Fruit fly (Drosophila melanogaster) whole organism, embryonic: ENCODE data around the gene CG34398.

Experiments
- Atf-2 ChIP-seq: fragments of 200-800 bp; sonication (Bioruptor generic); optimal IDR thresholded peaks from 2 replicates; lab custom pipeline; 2016; ENCODE audit warnings: missing biosample characterization, missing genetic modification characterization
- Awh ChIP-seq: fragments of 200-800 bp; sonication (Bioruptor generic); IDR thresholded peaks from 2 replicates; pipeline ENCODE4, ENCODE4 v1.3.6; 2022; ENCODE audit warnings: missing biosample characterization, missing genetic modification characterization
- BEAF-32 ChIP-seq: fragments of 200-800 bp; sonication (Bioruptor generic); optimal IDR thresholded peaks from 3 replicates; lab custom pipeline; 2017; ENCODE audit warnings: missing biosample characterization, missing genetic modification characterization, mild to moderate bottlenecking, moderate library complexity, missing genetic modification reagents
- Blimp-1 ChIP-seq: fragments of 200-800 bp; sonication (Bioruptor generic); optimal IDR thresholded peaks from 3 replicates; lab custom pipeline; 2018; ENCODE audit warnings: missing biosample characterization, missing genetic modification characterization, mild to moderate bottlenecking, moderate library complexity, missing genetic modification reagents
- CG12769 ChIP-seq: fragments of 200-800 bp; sonication (Bioruptor generic); optimal IDR thresholded peaks from 2 replicates; lab custom pipeline; 2019; ENCODE audit warnings: missing biosample characterization, mild to moderate bottlenecking, missing genetic modification characterization, moderate library complexity
- CG13123 ChIP-seq: fragments of 200-800 bp; sonication (Bioruptor generic); optimal IDR thresholded peaks from 2 replicates; lab custom pipeline; 2016; ENCODE audit warnings: missing biosample characterization, missing genetic modification characterization
- CG14441 ChIP-seq: fragments of 200-800 bp; sonication (Bioruptor generic); IDR thresholded peaks from 2 replicates; pipeline ENCODE4 v1.3.6; 2022; ENCODE audit warnings: missing biosample characterization, missing genetic modification characterization
- CG14667 ChIP-seq: fragments of 200-800 bp; sonication (Bioruptor generic); IDR thresholded peaks from 2 replicates; pipeline ENCODE4 v1.3.6; 2022; ENCODE audit warnings: missing biosample characterization, missing genetic modification characterization
- CG3065 ChIP-seq: fragments of 200-800 bp; sonication (Bioruptor generic); optimal IDR thresholded peaks from 2 replicates; lab custom pipeline; 2016; ENCODE audit warnings: missing biosample characterization, missing genetic modification characterization
- CG33557 ChIP-seq: fragments of 200-800 bp; sonication (Bioruptor generic); optimal IDR thresholded peaks from 2 replicates; lab custom pipeline; 2019; ENCODE audit warnings: missing biosample characterization, mild to moderate bottlenecking, missing genetic modification characterization, moderate library complexity
- CG3995 ChIP-seq: fragments of 200-800 bp; sonication (Bioruptor generic); optimal IDR thresholded peaks from 3 replicates; lab custom pipeline; 2016; ENCODE audit warnings: missing biosample characterization, missing genetic modification characterization
- CG4328 ChIP-seq: fragments of 200-800 bp; sonication (Bioruptor generic); optimal IDR thresholded peaks from 3 replicates; lab custom pipeline; 2017; ENCODE audit warnings: missing biosample characterization, missing genetic modification reagents, missing genetic modification characterization
- CG6813 ChIP-seq: fragments of 200-800 bp; sonication (Bioruptor generic); optimal IDR thresholded peaks from 2 replicates; lab custom pipeline; 2017; ENCODE audit warnings: missing biosample characterization, missing genetic modification characterization, mild to moderate bottlenecking, moderate library complexity, missing genetic modification reagents
- CG7271 ChIP-seq: fragments of 200-800 bp; sonication (Bioruptor generic); optimal IDR thresholded peaks from 2 replicates; lab custom pipeline; 2018; ENCODE audit warnings: missing biosample characterization, mild to moderate bottlenecking, missing genetic modification characterization, moderate library complexity
- Drgx ChIP-seq: fragments of 200-800 bp; sonication (Bioruptor generic); IDR thresholded peaks from 2 replicates; pipeline ENCODE4 v1.3.6; 2022; ENCODE audit warnings: missing biosample characterization, missing genetic modification characterization
- Hr78 ChIP-seq, 2 experiments: fragments of 200-800 bp in 1 of 2; fragments of >200 bp in 1 of 2; sonication (Bioruptor generic) in 1 of 2; optimal IDR thresholded peaks; 2 replicates each; lab custom pipeline; 2017 to 2019; ENCODE audit warnings: missing biosample characterization in 2 of 2, missing genetic modification characterization in 2 of 2, mild to moderate bottlenecking in 1 of 2, moderate library complexity in 1 of 2
- Med ChIP-seq: fragments of 200-800 bp; sonication (Bioruptor generic); peaks from one replicate; lab custom pipeline; 2016; ENCODE audit warnings: missing biosample characterization, missing genetic modification characterization, mild to moderate bottlenecking, inconsistent platforms, moderate library complexity
- Scr ChIP-seq: fragments of 200-800 bp; sonication (Bioruptor generic); IDR thresholded peaks from 2 replicates; pipeline ENCODE4 v1.3.6; 2022; ENCODE audit warnings: missing biosample characterization, missing genetic modification characterization; ENCODE audit not compliant: partially characterized antibody
- abd-A ChIP-seq: fragments of 200-800 bp; sonication (Bioruptor generic); optimal IDR thresholded peaks from 3 replicates; lab custom pipeline; 2019; ENCODE audit warnings: missing biosample characterization, mild to moderate bottlenecking, missing genetic modification characterization, moderate library complexity
- bsh ChIP-seq, 2 experiments: fragments of 200-800 bp; sonication (Bioruptor generic); optimal IDR thresholded peaks; 2 replicates each; lab custom pipeline; 2017 to 2018; ENCODE audit warnings: mild to moderate bottlenecking in 2 of 2, missing biosample characterization in 2 of 2, missing genetic modification characterization in 2 of 2, moderate library complexity in 1 of 2
- btn ChIP-seq: fragments of 200-800 bp; sonication (Bioruptor generic); optimal IDR thresholded peaks from 2 replicates; lab custom pipeline; 2016; ENCODE audit warnings: missing biosample characterization, missing genetic modification characterization
- caup ChIP-seq: fragments of 200-800 bp; sonication (Bioruptor generic); optimal IDR thresholded peaks from 3 replicates; lab custom pipeline; 2017; ENCODE audit warnings: missing biosample characterization, mild to moderate bottlenecking, missing genetic modification characterization, moderate library complexity; ENCODE audit not compliant: severe bottlenecking
- crc ChIP-seq: fragments of 200-800 bp; sonication (Bioruptor generic); optimal IDR thresholded peaks from 2 replicates; lab custom pipeline; 2016; ENCODE audit warnings: missing biosample characterization, missing genetic modification characterization
- crol ChIP-seq: fragments of 200-800 bp; sonication (Bioruptor generic); IDR thresholded peaks from 2 replicates; pipeline ENCODE4 v1.3.6; 2022; ENCODE audit warnings: missing biosample characterization, missing genetic modification characterization
- eve ChIP-seq, 2 experiments: fragments of >200 bp; optimal IDR thresholded peaks; 2 replicates each; lab custom pipeline; 2017; ENCODE audit warnings: missing biosample characterization in 2 of 2, missing genetic modification characterization in 2 of 2
- ham ChIP-seq: fragments of 200-800 bp; sonication (Bioruptor generic); IDR thresholded peaks from 2 replicates; pipeline ENCODE4 v1.3.6; 2022; ENCODE audit warnings: missing biosample characterization, missing genetic modification characterization
- hth ChIP-seq: fragments of >200 bp; optimal IDR thresholded peaks from 2 replicates; lab custom pipeline; 2017; ENCODE audit warnings: inconsistent platforms
- ind ChIP-seq: fragments of 200-800 bp; sonication (Bioruptor generic); optimal IDR thresholded peaks from 3 replicates; lab custom pipeline; 2016; ENCODE audit warnings: missing biosample characterization, missing genetic modification characterization
- jing ChIP-seq: fragments of 200-800 bp; sonication (Bioruptor generic); optimal IDR thresholded peaks from 2 replicates; lab custom pipeline; 2018; ENCODE audit warnings: missing biosample characterization, mild to moderate bottlenecking, missing genetic modification characterization
- kah ChIP-seq: fragments of 200-800 bp; sonication (Bioruptor generic); optimal IDR thresholded peaks from 2 replicates; lab custom pipeline; 2018; ENCODE audit warnings: missing biosample characterization, mild to moderate bottlenecking, missing genetic modification characterization
- nom ChIP-seq: fragments of 200-800 bp; sonication (Bioruptor generic); optimal IDR thresholded peaks from 2 replicates; lab custom pipeline; 2017; ENCODE audit warnings: missing biosample characterization, missing genetic modification characterization, mild to moderate bottlenecking, moderate library complexity, missing genetic modification reagents
- onecut ChIP-seq: fragments of 200-800 bp; sonication (Bioruptor generic); IDR thresholded peaks from 2 replicates; pipeline ENCODE4 v1.3.6; 2022; ENCODE audit warnings: missing biosample characterization, missing genetic modification characterization
- pho ChIP-seq: fragments of 200-800 bp; sonication (Bioruptor generic); optimal IDR thresholded peaks from 2 replicates; lab custom pipeline; 2016; ENCODE audit warnings: missing biosample characterization, missing genetic modification characterization
- sens ChIP-seq: fragments of 200-800 bp; sonication (Bioruptor generic); peaks from one replicate; lab custom pipeline; 2016; ENCODE audit warnings: missing biosample characterization, missing genetic modification characterization
- slbo ChIP-seq: fragments of 200-800 bp; sonication (Bioruptor generic); IDR thresholded peaks from 2 replicates; pipeline ENCODE4 v1.3.6; 2022; ENCODE audit warnings: missing biosample characterization, missing genetic modification characterization
- so ChIP-seq: fragments of 200-800 bp; sonication (Bioruptor generic); IDR thresholded peaks from 3 replicates; pipeline ENCODE4 v1.3.6; 2022; ENCODE audit warnings: missing biosample characterization, missing genetic modification characterization
- tio ChIP-seq: fragments of 200-800 bp; sonication (Bioruptor generic); optimal IDR thresholded peaks from 2 replicates; lab custom pipeline; 2017; ENCODE audit warnings: missing biosample characterization, missing genetic modification characterization, inconsistent platforms
- vvl ChIP-seq: fragments of 200-800 bp; sonication (Bioruptor generic); IDR thresholded peaks from 2 replicates; pipeline ENCODE4 v1.3.6; 2022; ENCODE audit warnings: missing biosample characterization, missing genetic modification characterization

Gene CG34398

DNA sequence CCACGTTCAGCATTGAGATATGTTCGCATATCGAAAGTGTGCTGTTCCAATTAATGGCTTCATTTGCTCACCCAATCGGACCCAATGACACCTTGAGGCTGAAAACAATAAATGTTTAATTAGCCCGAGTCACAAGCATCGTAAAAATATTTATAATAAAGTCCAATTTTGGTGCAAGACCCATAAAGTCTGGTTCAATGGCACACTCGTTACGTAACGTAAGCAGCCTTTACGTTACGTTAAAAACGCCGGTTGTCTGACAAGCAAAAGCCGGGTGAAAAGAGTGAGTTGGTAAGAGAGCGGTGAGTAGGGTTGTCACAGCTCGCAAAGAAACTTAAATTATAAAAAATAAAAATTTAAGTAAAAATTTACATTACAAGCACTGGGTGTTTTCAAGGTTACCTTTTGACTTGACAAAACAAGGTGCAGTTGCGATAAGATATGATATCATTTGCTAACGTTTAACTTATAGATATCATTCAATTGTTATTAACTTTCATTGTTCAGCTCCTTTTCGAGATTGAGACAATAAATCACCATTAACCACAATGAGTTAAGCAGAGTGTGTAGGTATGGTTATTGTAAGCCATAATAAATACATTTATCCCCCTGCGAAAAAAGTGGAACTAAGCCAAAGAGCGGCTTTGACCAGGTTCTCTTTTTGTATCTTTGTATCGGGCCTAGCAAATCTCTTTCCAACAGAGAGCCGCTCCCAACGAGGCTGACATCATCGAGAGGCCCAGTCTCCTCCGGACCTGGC, 452 bp upstream of the CG34398 start (continued):
- no peak for TF ChIP-seq pho (GFP tag; lab: Kevin White, UChicago)
- peak; percentile 25 for TF ChIP-seq Med (GFP tag; lab: Kevin White, UChicago)
- TF ChIP-seq hth (lab: Kevin White, UChicago): no peak
- no peak for TF ChIP-seq crc (GFP tag; lab: Kevin White, UChicago)
- TF ChIP-seq caup: peak; percentile 53
- TF ChIP-seq eve (GFP tag; optimal IDR thresholded peaks at IDR 0.05; lab: Kevin White, UChicago): peak in 1 of 2 experiments; percentile 80
- no peak for TF ChIP-seq Scr (GFP tag; lab: Robert Waterston, UW)
- TF ChIP-seq CG3065 (GFP tag; lab: Kevin White, UChicago): no peak
- no peak for TF ChIP-seq CG33557 (GFP tag; lab: Kevin White, UChicago)
- TF ChIP-seq BEAF-32 (GFP tag; lab: Kevin White, UChicago): no peak
- TF ChIP-seq btn (GFP tag; lab: Kevin White, UChicago): no peak
- TF ChIP-seq onecut: no peak
- TF ChIP-seq ham (GFP tag; lab: Robert Waterston, UW): no peak
- TF ChIP-seq CG14667 (GFP tag; lab: Robert Waterston, UW): no peak
- peak; percentile 33 for TF ChIP-seq ind (GFP tag; lab: Kevin White, UChicago)
- no peak for TF ChIP-seq Atf-2 (GFP tag; lab: Kevin White, UChicago)
- no peak for TF ChIP-seq CG7271 (tag; lab: Kevin White, UChicago)
- TF ChIP-seq CG13123 (GFP tag; lab: Kevin White, UChicago): no peak
- peak; percentile 42; the same call in 1 of the 2 replicates for TF ChIP-seq slbo (GFP tag; lab: Robert Waterston, UW)
- TF ChIP-seq jing (GFP tag; lab: Kevin White, UChicago): no peak
- peak; percentile 34 for TF ChIP-seq tio

DNA sequence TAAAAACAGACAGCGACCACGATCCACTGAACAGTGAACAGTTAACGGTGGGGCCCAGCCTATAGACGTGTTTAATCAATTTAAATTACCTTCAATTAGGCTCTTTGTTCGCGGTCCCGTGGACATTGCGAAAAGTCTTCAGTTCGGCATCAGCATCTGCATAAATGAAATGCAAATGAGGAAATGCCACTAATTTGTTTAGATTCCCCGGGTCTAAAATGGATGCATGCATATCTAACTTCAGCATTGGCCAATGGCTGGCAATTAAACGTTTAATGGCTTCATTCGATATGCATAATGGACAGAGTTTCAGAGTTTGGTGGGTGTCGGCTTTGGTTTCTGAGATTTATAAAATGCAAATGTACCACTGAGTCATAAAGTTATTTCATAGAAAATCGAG, 3.3 kb downstream of the CG34398 start:
- TF ChIP-seq abd-A (tag; lab: Kevin White, UChicago): peak; percentile 3
- no peak for TF ChIP-seq CG14441
- TF ChIP-seq so: no peak
- TF ChIP-seq vvl (GFP tag; lab: Robert Waterston, UW): peak; percentile 71; the same call in 1 of the 2 replicates
- peak; percentile 69 for TF ChIP-seq Awh (GFP tag; lab: Robert Waterston, UW)

DNA sequence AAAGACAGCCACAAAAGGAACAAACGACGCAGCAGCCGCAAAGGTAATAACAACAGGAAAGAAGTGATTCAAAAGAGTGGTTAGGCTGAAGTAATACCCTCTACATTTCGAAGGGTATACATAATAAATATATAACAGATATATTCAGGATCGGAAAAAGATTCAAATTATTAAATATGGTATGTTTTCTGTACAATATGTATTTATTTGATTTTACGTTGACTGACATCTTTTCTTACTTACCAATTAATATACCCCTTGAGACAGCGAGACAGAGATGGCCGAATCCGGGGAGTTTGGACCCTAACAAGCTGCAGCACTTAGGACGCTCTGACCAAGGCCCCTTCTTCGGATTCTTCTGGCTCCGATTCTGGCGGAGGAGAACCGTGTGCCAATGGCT, 7.7 kb downstream of the CG34398 start:
- peak; percentile 13 for TF ChIP-seq sens (GFP tag; lab: Kevin White, UChicago)
- no peak for TF ChIP-seq Blimp-1

DNA sequence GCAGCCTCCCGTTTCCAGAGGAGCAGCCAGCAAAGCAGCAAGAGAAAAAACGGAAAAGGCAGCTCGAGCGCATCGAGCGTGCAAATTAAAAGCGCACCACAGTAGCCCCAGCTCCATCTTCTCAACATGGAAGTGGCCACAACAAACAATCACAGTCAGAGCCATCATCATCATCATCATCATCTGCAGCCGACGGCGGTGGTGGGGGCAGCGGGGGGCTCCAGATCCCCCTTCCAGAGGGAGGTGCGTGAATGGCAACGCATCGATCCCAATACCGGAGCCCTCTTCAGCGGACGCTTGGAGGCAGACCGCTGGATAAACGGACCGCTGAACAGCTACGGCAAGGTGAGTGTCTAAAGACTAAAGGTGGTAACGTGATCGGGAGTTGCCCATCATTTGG, 17.1 kb downstream of the CG34398 start:
- TF ChIP-seq Hr78 (GFP tag; optimal IDR thresholded peaks at IDR 0.05; lab: Kevin White, UChicago) (no peak), crol (peak; percentile 54; the same call in 1 of the 2 replicates), CG6813 (GFP tag; lab: Kevin White, UChicago) (no peak), CG12769 (tag; lab: Kevin White, UChicago) (peak; percentile 4)

dm6 chr2L:8919638-8920037, 21.1 kb downstream of the CG34398 start:
- TF ChIP-seq Drgx (GFP tag; lab: Robert Waterston, UW) (peak; percentile 44; the same call in 1 of the 2 replicates), CG4328 (GFP tag; lab: Kevin White, UChicago) (no peak), CG3995 (GFP tag; lab: Kevin White, UChicago) (no peak), kah (no peak), nom (GFP tag; lab: Kevin White, UChicago) (peak; percentile 7), bsh (GFP tag; optimal IDR thresholded peaks at IDR 0.05; lab: Kevin White, UChicago) (peak in 1 of 2 experiments; percentile 29), sens (GFP tag; lab: Kevin White, UChicago) (peak; percentile 21)
